Fruit fly (Drosophila melanogaster) whole organism, embryonic: ENCODE data around the gene CG42535.

Source experiments
- Bdp1 ChIP-seq: fragments of 200-800 bp; sonication (Bioruptor generic); optimal IDR thresholded peaks from 3 replicates; lab custom pipeline; 2016; ENCODE audit warnings: missing biosample characterization, missing genetic modification characterization
- Bteb2 ChIP-seq: fragments of 200-800 bp; sonication (Bioruptor generic); optimal IDR thresholded peaks from 2 replicates; lab custom pipeline; 2016; ENCODE audit warnings: missing biosample characterization, missing genetic modification characterization
- CG11085 ChIP-seq: fragments of 200-800 bp; sonication (Bioruptor generic); IDR thresholded peaks from 2 replicates; pipeline ENCODE4 v1.3.6; 2022; ENCODE audit warnings: missing biosample characterization, missing genetic modification characterization
- CG11398 ChIP-seq: fragments of 200-800 bp; sonication (Bioruptor generic); optimal IDR thresholded peaks from 2 replicates; lab custom pipeline; 2016; ENCODE audit warnings: missing biosample characterization, missing genetic modification characterization
- CG12659 ChIP-seq: fragments of 200-800 bp; sonication (Bioruptor generic); optimal IDR thresholded peaks from 3 replicates; lab custom pipeline; 2017; ENCODE audit warnings: mild to moderate bottlenecking, missing biosample characterization, missing genetic modification reagents, missing genetic modification characterization
- CG13287 ChIP-seq: fragments of 200-800 bp; sonication (Bioruptor generic); IDR thresholded peaks from 2 replicates; pipeline ENCODE4 v1.3.6; 2022; ENCODE audit warnings: missing biosample characterization, missing genetic modification characterization; ENCODE audit not compliant: partially characterized antibody
- CG14965 ChIP-seq: fragments of 200-800 bp; sonication (Bioruptor generic); optimal IDR thresholded peaks from 2 replicates; lab custom pipeline; 2016; ENCODE audit warnings: missing biosample characterization, missing genetic modification characterization, borderline replicate concordance
- CG15514 ChIP-seq: fragments of 200-800 bp; sonication (Bioruptor generic); optimal IDR thresholded peaks from 3 replicates; lab custom pipeline; 2017; ENCODE audit warnings: missing biosample characterization, missing genetic modification characterization, mild to moderate bottlenecking, moderate library complexity, missing genetic modification reagents
- CG17359 ChIP-seq: fragments of 200-800 bp; sonication (Bioruptor generic); optimal IDR thresholded peaks from 3 replicates; lab custom pipeline; 2018; ENCODE audit warnings: missing biosample characterization, mild to moderate bottlenecking, missing genetic modification characterization, moderate library complexity
- CG18011 ChIP-seq: fragments of 200-800 bp; sonication (Bioruptor generic); optimal IDR thresholded peaks from 2 replicates; lab custom pipeline; 2017; ENCODE audit warnings: missing biosample characterization, missing genetic modification characterization, mild to moderate bottlenecking, moderate library complexity, missing genotype
- CG2889 ChIP-seq: fragments of 200-800 bp; sonication (Bioruptor generic); IDR thresholded peaks from 3 replicates; pipeline ENCODE4 v1.3.6; 2022; ENCODE audit warnings: missing biosample characterization, missing genetic modification characterization
- CG3065 ChIP-seq: fragments of 200-800 bp; sonication (Bioruptor generic); optimal IDR thresholded peaks from 2 replicates; lab custom pipeline; 2016; ENCODE audit warnings: missing biosample characterization, missing genetic modification characterization
- CG33213 ChIP-seq: fragments of 200-800 bp; sonication (Bioruptor generic); optimal IDR thresholded peaks from 3 replicates; lab custom pipeline; 2016; ENCODE audit warnings: missing biosample characterization, missing genetic modification characterization
- CG42726 ChIP-seq: fragments of 200-800 bp; sonication (Bioruptor generic); IDR thresholded peaks from 2 replicates; pipeline ENCODE4 v1.3.6; 2022; ENCODE audit warnings: missing biosample characterization, missing genetic modification characterization; ENCODE audit not compliant: partially characterized antibody
- CG4360 ChIP-seq: fragments of 200-800 bp; sonication (Bioruptor generic); IDR thresholded peaks from 2 replicates; pipeline ENCODE4 v1.3.6; 2022; ENCODE audit warnings: missing biosample characterization, missing genetic modification characterization
- CG43689 ChIP-seq: fragments of 200-800 bp; sonication (Bioruptor generic); IDR thresholded peaks from 2 replicates; pipeline ENCODE4 v1.3.6; 2022; ENCODE audit warnings: missing biosample characterization, missing genetic modification characterization
- Dip2 ChIP-seq: fragments of 200-800 bp; sonication (Bioruptor generic); IDR thresholded peaks from 2 replicates; pipeline ENCODE4 v1.3.6; 2022; ENCODE audit warnings: missing biosample characterization, missing genetic modification characterization
- Doc3 ChIP-seq: fragments of 200-800 bp; sonication (Bioruptor generic); IDR thresholded peaks from 3 replicates; pipeline ENCODE4 v1.3.6; 2022; ENCODE audit warnings: missing biosample characterization, missing genetic modification characterization; ENCODE audit not compliant: partially characterized antibody
- HLH4C ChIP-seq: fragments of 200-800 bp; sonication (Bioruptor generic); IDR thresholded peaks from 3 replicates; pipeline ENCODE4 v1.3.6; 2022; ENCODE audit warnings: missing biosample characterization, missing genetic modification characterization; ENCODE audit not compliant: partially characterized antibody
- Hey ChIP-seq: fragments of 200-800 bp; sonication (Bioruptor generic); optimal IDR thresholded peaks from 3 replicates; lab custom pipeline; 2018; ENCODE audit warnings: missing biosample characterization, mild to moderate bottlenecking, missing genetic modification characterization
- Hmr ChIP-seq: fragments of 200-800 bp; sonication (Bioruptor generic); optimal IDR thresholded peaks from 3 replicates; lab custom pipeline; 2017; ENCODE audit warnings: mild to moderate bottlenecking, missing biosample characterization, missing genetic modification reagents, missing genetic modification characterization
- Hmx ChIP-seq: fragments of 200-800 bp; sonication (Bioruptor generic); optimal IDR thresholded peaks from 2 replicates; lab custom pipeline; 2016; ENCODE audit warnings: missing biosample characterization, missing genetic modification characterization
- Neu2 ChIP-seq: fragments of 200-800 bp; sonication (Bioruptor generic); optimal IDR thresholded peaks from 3 replicates; lab custom pipeline; 2016; ENCODE audit warnings: missing biosample characterization, missing genetic modification characterization, borderline replicate concordance
- Nf-YB ChIP-seq: fragments of 200-800 bp; sonication (Bioruptor generic); optimal IDR thresholded peaks from 3 replicates; lab custom pipeline; 2019; ENCODE audit warnings: missing biosample characterization, mild to moderate bottlenecking, missing genetic modification characterization, moderate library complexity
- Sry-β ChIP-seq: fragments of 200-800 bp; sonication (Bioruptor generic); optimal IDR thresholded peaks from 2 replicates; lab custom pipeline; 2018; ENCODE audit warnings: missing biosample characterization, mild to moderate bottlenecking, missing genetic modification characterization, moderate library complexity
- Tbp ChIP-seq: fragments of >200 bp; optimal IDR thresholded peaks from 2 replicates; lab custom pipeline; 2018; ENCODE audit warnings: missing biosample characterization, missing genetic modification characterization
- Xbp1 ChIP-seq: fragments of 200-800 bp; sonication (Bioruptor generic); optimal IDR thresholded peaks from 3 replicates; lab custom pipeline; 2016; ENCODE audit warnings: missing biosample characterization, mild to moderate bottlenecking, missing genetic modification characterization
- amos ChIP-seq: fragments of 200-800 bp; sonication (Bioruptor generic); IDR thresholded peaks from 2 replicates; pipeline ENCODE4 v1.3.6; 2022; ENCODE audit warnings: missing biosample characterization, missing genetic modification characterization; ENCODE audit not compliant: partially characterized antibody
- ase ChIP-seq: fragments of 200-800 bp; sonication (Bioruptor generic); IDR thresholded peaks from 3 replicates; pipeline ENCODE4 v1.3.6; 2022; ENCODE audit warnings: missing biosample characterization, missing genetic modification characterization
- bbx ChIP-seq: fragments of 200-800 bp; sonication (Bioruptor generic); IDR thresholded peaks from 2 replicates; pipeline ENCODE4 v1.3.6; 2022; ENCODE audit warnings: missing biosample characterization, missing genetic modification characterization; ENCODE audit not compliant: partially characterized antibody
- bsh ChIP-seq, 2 experiments: fragments of 200-800 bp; sonication (Bioruptor generic); optimal IDR thresholded peaks; 2 replicates each; lab custom pipeline; 2017 to 2018; ENCODE audit warnings: mild to moderate bottlenecking in 2 of 2, missing biosample characterization in 2 of 2, missing genetic modification characterization in 2 of 2, moderate library complexity in 1 of 2
- chinmo ChIP-seq: fragments of 200-800 bp; sonication (Bioruptor generic); IDR thresholded peaks from 4 replicates; pipeline ENCODE4 v1.3.6; 2022; ENCODE audit warnings: missing biosample characterization, missing genetic modification characterization; ENCODE audit not compliant: partially characterized antibody
- chm ChIP-seq: fragments of 200-800 bp; sonication (Bioruptor generic); IDR thresholded peaks from 2 replicates; pipeline ENCODE4 v1.3.6; 2022; ENCODE audit warnings: missing biosample characterization, missing genetic modification characterization
- crol ChIP-seq: fragments of 200-800 bp; sonication (Bioruptor generic); IDR thresholded peaks from 2 replicates; pipeline ENCODE4 v1.3.6; 2022; ENCODE audit warnings: missing biosample characterization, missing genetic modification characterization
- emc ChIP-seq: fragments of 200-800 bp; sonication (Bioruptor generic); optimal IDR thresholded peaks from 2 replicates; lab custom pipeline; 2016; ENCODE audit warnings: missing biosample characterization, missing genetic modification characterization
- grau ChIP-seq: fragments of 200-800 bp; optimal IDR thresholded peaks from 3 replicates; lab custom pipeline; 2019; ENCODE audit warnings: missing biosample characterization, mild to moderate bottlenecking, missing genetic modification characterization, moderate library complexity
- ham ChIP-seq: fragments of 200-800 bp; sonication (Bioruptor generic); IDR thresholded peaks from 2 replicates; pipeline ENCODE4 v1.3.6; 2022; ENCODE audit warnings: missing biosample characterization, missing genetic modification characterization
- hth ChIP-seq: fragments of >200 bp; optimal IDR thresholded peaks from 2 replicates; lab custom pipeline; 2017; ENCODE audit warnings: inconsistent platforms
- lov ChIP-seq, 2 experiments: fragments of 200-800 bp in 1 of 2; fragments of >200 bp in 1 of 2; sonication (Bioruptor generic) in 1 of 2; IDR thresholded peaks in 1 of 2; optimal IDR thresholded peaks in 1 of 2; 2 replicates in 1 of 2; 3 replicates in 1 of 2; pipeline versions ENCODE4 v1.3.6 to Lab custom; 2017 to 2022; ENCODE audit warnings: missing biosample characterization in 1 of 2, missing genetic modification characterization in 1 of 2
- mam ChIP-seq: fragments of 200-800 bp; sonication (Bioruptor generic); optimal IDR thresholded peaks from 3 replicates; lab custom pipeline; 2016; ENCODE audit warnings: missing biosample characterization, missing genetic modification characterization
- otp ChIP-seq: fragments of 200-800 bp; sonication (Bioruptor generic); IDR thresholded peaks from 3 replicates; pipeline ENCODE4, ENCODE4 v1.3.6; 2022; ENCODE audit warnings: missing biosample characterization, missing genetic modification characterization
- pan ChIP-seq, 4 experiments: fragments of >200 bp in 3 of 4; fragments of 200-800 bp in 1 of 4; sonication (Bioruptor generic) in 1 of 4; optimal IDR thresholded peaks in 3 of 4; IDR thresholded peaks in 1 of 4; 2 replicates each; pipeline versions ENCODE4 v1.3.6 to Lab custom; 2017 to 2022; ENCODE audit warnings: missing biosample characterization in 2 of 4, missing genetic modification characterization in 2 of 4, mixed read lengths in 1 of 4
- pnt ChIP-seq: fragments of 200-800 bp; sonication (Bioruptor generic); optimal IDR thresholded peaks from 3 replicates; lab custom pipeline; 2016; ENCODE audit warnings: missing biosample characterization, missing genetic modification characterization
- ro ChIP-seq: fragments of 200-800 bp; sonication (Bioruptor generic); IDR thresholded peaks from 2 replicates; pipeline ENCODE4 v1.3.6; 2022; ENCODE audit warnings: missing biosample characterization, missing genetic modification characterization
- salm ChIP-seq: fragments of 200-800 bp; sonication (Bioruptor generic); optimal IDR thresholded peaks from 2 replicates; lab custom pipeline; 2018; ENCODE audit warnings: missing biosample characterization, mild to moderate bottlenecking, missing genetic modification characterization
- slp2 ChIP-seq: fragments of 200-800 bp; sonication (Bioruptor generic); optimal IDR thresholded peaks from 2 replicates; lab custom pipeline; 2016; ENCODE audit warnings: missing biosample characterization, missing genetic modification characterization
- sqz ChIP-seq: fragments of 200-800 bp; sonication (Bioruptor generic); optimal IDR thresholded peaks from 3 replicates; lab custom pipeline; 2018; ENCODE audit warnings: missing biosample characterization, mild to moderate bottlenecking, missing genetic modification characterization
- vnd ChIP-seq: fragments of 200-800 bp; sonication (Bioruptor generic); IDR thresholded peaks from 3 replicates; pipeline ENCODE4 v1.3.6; 2022; ENCODE audit warnings: missing biosample characterization, missing genetic modification characterization; ENCODE audit not compliant: partially characterized antibody
- wdn ChIP-seq: fragments of 200-800 bp; sonication (Bioruptor generic); IDR thresholded peaks from 2 replicates; pipeline ENCODE4 v1.3.6; 2022; ENCODE audit warnings: missing biosample characterization, missing genetic modification characterization
- yki ChIP-seq: fragments of >200 bp; optimal IDR thresholded peaks from 3 replicates; lab custom pipeline; 2018

The CG42535 gene

dm6 chr3L:10667341-10667740 lies 36.6 kb upstream of the CG42535 start:
- TF ChIP-seq grau: no peak
- no peak for TF ChIP-seq Hmr (GFP tag; lab: Kevin White, UChicago)
- no peak for TF ChIP-seq hth (lab: Kevin White, UChicago)
- no peak for TF ChIP-seq CG12659 (GFP tag; lab: Kevin White, UChicago)
- no peak for TF ChIP-seq sqz (GFP tag; lab: Kevin White, UChicago)
- 0 out of 2 replicates have a peak, but pooled peaks have one; percentile 12 for TF ChIP-seq CG42726 (GFP tag; lab: Robert Waterston, UW)
- TF ChIP-seq emc (GFP tag; lab: Kevin White, UChicago): no peak
- TF ChIP-seq CG43689 (GFP tag; lab: Robert Waterston, UW): no peak
- no peak for TF ChIP-seq slp2 (GFP tag; lab: Kevin White, UChicago)
- TF ChIP-seq yki (lab: Kevin White, UChicago): no peak
- no peak for TF ChIP-seq Xbp1 (GFP tag; lab: Kevin White, UChicago)
- TF ChIP-seq Tbp (GFP tag; lab: Kevin White, UChicago): no peak
- TF ChIP-seq CG33213 (GFP tag; lab: Kevin White, UChicago): no peak
- peak; percentile 35; the same call in 1 of the 2 replicates for TF ChIP-seq CG4360 (GFP tag; lab: Robert Waterston, UW)
- TF ChIP-seq vnd (GFP tag; lab: Robert Waterston, UW): no peak
- TF ChIP-seq CG2889 (GFP tag; lab: Robert Waterston, UW): no peak
- peak; percentile 86; the same call in 3 of the 4 replicates for TF ChIP-seq chinmo (GFP tag; lab: Robert Waterston, UW)
- TF ChIP-seq Hmx (GFP tag; lab: Kevin White, UChicago): no peak
- no peak for TF ChIP-seq otp (GFP tag; lab: Robert Waterston, UW)
- no peak; the same call in 1 of the 2 replicates for TF ChIP-seq amos (GFP tag; lab: Robert Waterston, UW)
- TF ChIP-seq ase (GFP tag; lab: Robert Waterston, UW): no peak
- TF ChIP-seq Neu2 (GFP tag; lab: Kevin White, UChicago): no peak
- no peak for TF ChIP-seq pnt (GFP tag; lab: Kevin White, UChicago)
- TF ChIP-seq Bteb2 (GFP tag; lab: Kevin White, UChicago): no peak
- TF ChIP-seq CG11398: no peak
- TF ChIP-seq ham (GFP tag; lab: Robert Waterston, UW): no peak
- no peak for TF ChIP-seq ro
- TF ChIP-seq bbx (GFP tag; lab: Robert Waterston, UW): peak; percentile 31; the same call in 1 of the 2 replicates
- no peak for TF ChIP-seq Dip2 (GFP tag; lab: Robert Waterston, UW)
- no peak for TF ChIP-seq Nf-YB (GFP tag; lab: Kevin White, UChicago)
- TF ChIP-seq Doc3 (GFP tag; lab: Robert Waterston, UW): no peak
- TF ChIP-seq bsh (GFP tag; optimal IDR thresholded peaks at IDR 0.05; lab: Kevin White, UChicago): no peak
- no peak for TF ChIP-seq CG18011 (GFP tag; lab: Kevin White, UChicago)
- TF ChIP-seq pan (optimal IDR thresholded peaks at IDR 0.05; lab: Kevin White, UChicago): no peak
- TF ChIP-seq pan (GFP tag; optimal IDR thresholded peaks at IDR 0.05 in 1 of 2, IDR thresholded peaks at IDR 0.05 in 1 of 2): no peak
- no peak for TF ChIP-seq lov (optimal IDR thresholded peaks at IDR 0.05; lab: Kevin White, UChicago)
- TF ChIP-seq lov (GFP tag; IDR thresholded peaks at IDR 0.05; lab: Robert Waterston, UW): no peak
- no peak for TF ChIP-seq CG11085 (GFP tag; lab: Robert Waterston, UW)
- TF ChIP-seq Bdp1 (GFP tag; lab: Kevin White, UChicago): no peak
- TF ChIP-seq HLH4C: no peak
- peak; percentile 39; the same call in 1 of the 2 replicates for TF ChIP-seq chm (GFP tag; lab: Robert Waterston, UW)
- TF ChIP-seq crol (GFP tag; lab: Robert Waterston, UW): peak; percentile 67; the same call in 1 of the 2 replicates
- no peak for TF ChIP-seq wdn (GFP tag; lab: Robert Waterston, UW)
- no peak for TF ChIP-seq CG17359 (tag; lab: Kevin White, UChicago)
- no peak for TF ChIP-seq Hey (tag; lab: Kevin White, UChicago)
- no peak for TF ChIP-seq salm (tag; lab: Kevin White, UChicago)
- TF ChIP-seq CG15514 (GFP tag; lab: Kevin White, UChicago): no peak
- TF ChIP-seq Sry-β (GFP tag; lab: Kevin White, UChicago): no peak
- no peak for TF ChIP-seq CG13287 (GFP tag; lab: Robert Waterston, UW)
- no peak for TF ChIP-seq CG3065
- TF ChIP-seq mam (GFP tag; lab: Kevin White, UChicago): no peak
- no peak for TF ChIP-seq CG14965 (GFP tag; lab: Kevin White, UChicago)
